Worm (Caenorhabditis elegans): ENCODE results near the gene ZK792.1.

- no peak for TF ChIP-seq jun-1 (tag; optimal IDR thresholded peaks at IDR 0.05)
- no peak for TF ChIP-seq nhr-25 (tag; optimal IDR thresholded peaks at IDR 0.05; ENCODE audit: borderline replicate concordance, insufficient read depth)
Observed at ce11 chrIV:11656144-11656780, 3.4 kb upstream of the ZK792.1 start, which contains the start of gene ZK809.5.

Data from whole organism, L4 larva.